Fruit fly (Drosophila melanogaster) whole organism, embryonic: ENCODE data around the gene CG6028.
A peak's percentile ranks its signal among the peaks of the same experiment; 100 is the strongest.

Experiments
- Abd-B ChIP-seq: fragments of 200-800 bp; sonication (Bioruptor generic); optimal IDR thresholded peaks from 2 replicates; lab custom pipeline; 2018; ENCODE audit warnings: missing biosample characterization, mild to moderate bottlenecking, missing genetic modification characterization, moderate library complexity
- Atf-2 ChIP-seq: fragments of 200-800 bp; sonication (Bioruptor generic); optimal IDR thresholded peaks from 2 replicates; lab custom pipeline; 2016; ENCODE audit warnings: missing biosample characterization, missing genetic modification characterization
- Atf6 ChIP-seq: fragments of 200-800 bp; sonication (Bioruptor generic); IDR thresholded peaks from 2 replicates; pipeline ENCODE4 v1.3.6; 2022; ENCODE audit warnings: missing biosample characterization, missing genetic modification characterization
- Bgb ChIP-seq: fragments of 200-800 bp; sonication (Bioruptor generic); IDR thresholded peaks from 2 replicates; pipeline ENCODE4 v1.3.6; 2022; ENCODE audit warnings: missing biosample characterization, missing genetic modification characterization; ENCODE audit not compliant: partially characterized antibody
- CG11504 ChIP-seq: fragments of 200-800 bp; sonication (Bioruptor generic); optimal IDR thresholded peaks from 3 replicates; lab custom pipeline; 2019; ENCODE audit warnings: missing biosample characterization, mild to moderate bottlenecking, missing genetic modification characterization, moderate library complexity
- CG11560 ChIP-seq: fragments of 200-800 bp; sonication (Bioruptor generic); IDR thresholded peaks from 3 replicates; pipeline ENCODE4 v1.3.6; 2022; ENCODE audit warnings: missing biosample characterization, missing genetic modification characterization
- CG12071 ChIP-seq: fragments of 200-800 bp; sonication (Bioruptor generic); optimal IDR thresholded peaks from 3 replicates; lab custom pipeline; 2018; ENCODE audit warnings: missing biosample characterization, mild to moderate bottlenecking, missing genetic modification characterization
- CG12155 ChIP-seq: fragments of 200-800 bp; sonication (Bioruptor generic); optimal IDR thresholded peaks from 3 replicates; lab custom pipeline; 2016; ENCODE audit warnings: missing biosample characterization, missing genetic modification characterization
- CG12942 ChIP-seq: fragments of 200-800 bp; sonication (Bioruptor generic); optimal IDR thresholded peaks from 3 replicates; lab custom pipeline; 2016; ENCODE audit warnings: missing biosample characterization, missing genetic modification characterization
- CG13424 ChIP-seq: fragments of 200-800 bp; sonication (Bioruptor generic); optimal IDR thresholded peaks from 2 replicates; lab custom pipeline; 2019; ENCODE audit warnings: missing biosample characterization, mild to moderate bottlenecking, missing genetic modification characterization, moderate library complexity
- CG14860 ChIP-seq: fragments of 200-800 bp; sonication (Bioruptor generic); IDR thresholded peaks from 3 replicates; pipeline ENCODE4 v1.3.6; 2022; ENCODE audit warnings: missing biosample characterization, missing genetic modification characterization; ENCODE audit not compliant: partially characterized antibody
- CG15269 ChIP-seq: fragments of 200-800 bp; sonication (Bioruptor generic); optimal IDR thresholded peaks from 2 replicates; lab custom pipeline; 2018; ENCODE audit warnings: missing biosample characterization, mild to moderate bottlenecking, missing genetic modification characterization, moderate library complexity
- CG17385 ChIP-seq: fragments of 200-800 bp; sonication (Bioruptor generic); optimal IDR thresholded peaks from 3 replicates; lab custom pipeline; 2018; ENCODE audit warnings: missing biosample characterization, mild to moderate bottlenecking, missing genetic modification characterization
- CG17829 ChIP-seq: fragments of 200-800 bp; optimal IDR thresholded peaks from 2 replicates; lab custom pipeline; 2019; ENCODE audit warnings: missing biosample characterization, mild to moderate bottlenecking, missing genetic modification characterization, moderate library complexity
- CG18619 ChIP-seq: fragments of 200-800 bp; sonication (Bioruptor generic); optimal IDR thresholded peaks from 3 replicates; lab custom pipeline; 2017; ENCODE audit warnings: missing biosample characterization, mild to moderate bottlenecking, missing genetic modification characterization
- CG2875 ChIP-seq: fragments of 200-800 bp; sonication (Bioruptor generic); optimal IDR thresholded peaks from 2 replicates; lab custom pipeline; 2017; ENCODE audit warnings: missing biosample characterization, mild to moderate bottlenecking, missing genetic modification characterization, missing genetic modification reagents
- CG3065 ChIP-seq: fragments of 200-800 bp; sonication (Bioruptor generic); optimal IDR thresholded peaks from 2 replicates; lab custom pipeline; 2016; ENCODE audit warnings: missing biosample characterization, missing genetic modification characterization
- CG42726 ChIP-seq: fragments of 200-800 bp; sonication (Bioruptor generic); IDR thresholded peaks from 2 replicates; pipeline ENCODE4 v1.3.6; 2022; ENCODE audit warnings: missing biosample characterization, missing genetic modification characterization; ENCODE audit not compliant: partially characterized antibody
- CG43689 ChIP-seq: fragments of 200-800 bp; sonication (Bioruptor generic); IDR thresholded peaks from 2 replicates; pipeline ENCODE4 v1.3.6; 2022; ENCODE audit warnings: missing biosample characterization, missing genetic modification characterization
- CG7372 ChIP-seq: fragments of 200-800 bp; sonication (Bioruptor generic); IDR thresholded peaks from 2 replicates; pipeline ENCODE4 v1.3.6; 2022; ENCODE audit warnings: missing biosample characterization, missing genetic modification characterization
- CG7987 ChIP-seq: fragments of 200-800 bp; sonication (Bioruptor generic); optimal IDR thresholded peaks from 2 replicates; lab custom pipeline; 2018; ENCODE audit warnings: missing biosample characterization, mild to moderate bottlenecking, missing genetic modification characterization, moderate library complexity
- Dad ChIP-seq: fragments of 200-800 bp; sonication (Bioruptor generic); optimal IDR thresholded peaks from 3 replicates; lab custom pipeline; 2016; ENCODE audit warnings: missing biosample characterization, missing genetic modification characterization
- Dbx ChIP-seq: fragments of 200-800 bp; sonication (Bioruptor generic); IDR thresholded peaks from 3 replicates; pipeline ENCODE4 v1.3.6; 2022; ENCODE audit warnings: missing biosample characterization, missing genetic modification characterization
- Hr3 ChIP-seq: fragments of 200-800 bp; sonication (Bioruptor generic); optimal IDR thresholded peaks from 3 replicates; lab custom pipeline; 2016; ENCODE audit warnings: missing biosample characterization, missing genetic modification characterization
- Lim3 ChIP-seq: fragments of 200-800 bp; sonication (Bioruptor generic); IDR thresholded peaks from 2 replicates; pipeline ENCODE4 v1.3.6; 2022; ENCODE audit warnings: missing biosample characterization, missing genetic modification characterization
- MTF-1 ChIP-seq: fragments of 200-800 bp; sonication (Bioruptor generic); optimal IDR thresholded peaks from 2 replicates; lab custom pipeline; 2018; ENCODE audit warnings: missing biosample characterization, mild to moderate bottlenecking, missing genetic modification characterization, borderline replicate concordance
- NC2β ChIP-seq: fragments of 200-800 bp; sonication (Bioruptor generic); optimal IDR thresholded peaks from 2 replicates; lab custom pipeline; 2016; ENCODE audit warnings: missing biosample characterization, missing genetic modification characterization
- NFAT ChIP-seq: fragments of 200-800 bp; sonication (Bioruptor generic); IDR thresholded peaks from 2 replicates; pipeline ENCODE4 v1.3.6; 2022; ENCODE audit warnings: missing biosample characterization, missing genetic modification characterization
- Nf-YA ChIP-seq: fragments of 200-800 bp; sonication (Bioruptor generic); IDR thresholded peaks from 2 replicates; pipeline ENCODE4 v1.3.6; 2022; ENCODE audit warnings: missing biosample characterization, missing genetic modification characterization
- Usf ChIP-seq: fragments of 200-800 bp; sonication (Bioruptor generic); optimal IDR thresholded peaks from 2 replicates; lab custom pipeline; 2017; ENCODE audit warnings: missing genotype, missing biosample characterization, missing genetic modification characterization
- Xrp1 ChIP-seq: fragments of 200-800 bp; sonication (Bioruptor generic); IDR thresholded peaks from 2 replicates; pipeline ENCODE4 v1.3.6; 2022; ENCODE audit warnings: missing biosample characterization, missing genetic modification characterization
- YL-1 ChIP-seq: fragments of 200-800 bp; sonication (Bioruptor generic); optimal IDR thresholded peaks from 3 replicates; lab custom pipeline; 2017; ENCODE audit warnings: missing biosample characterization, mild to moderate bottlenecking, missing genetic modification characterization
- abd-A ChIP-seq: fragments of 200-800 bp; sonication (Bioruptor generic); optimal IDR thresholded peaks from 3 replicates; lab custom pipeline; 2019; ENCODE audit warnings: missing biosample characterization, mild to moderate bottlenecking, missing genetic modification characterization, moderate library complexity
- crc ChIP-seq: fragments of 200-800 bp; sonication (Bioruptor generic); optimal IDR thresholded peaks from 2 replicates; lab custom pipeline; 2016; ENCODE audit warnings: missing biosample characterization, missing genetic modification characterization
- croc ChIP-seq: fragments of 200-800 bp; sonication (Bioruptor generic); conservative IDR thresholded peaks from 3 replicates; pipeline ENCODE4 v1.3.6; 2022; ENCODE audit warnings: missing biosample characterization, missing genetic modification characterization
- fd3F ChIP-seq: fragments of 200-800 bp; sonication (Bioruptor generic); optimal IDR thresholded peaks from 2 replicates; lab custom pipeline; 2018; ENCODE audit warnings: missing biosample characterization, mild to moderate bottlenecking, missing genetic modification characterization, moderate library complexity
- gro ChIP-seq: fragments of 200-800 bp; sonication (Bioruptor generic); optimal IDR thresholded peaks from 2 replicates; lab custom pipeline; 2016; ENCODE audit warnings: missing biosample characterization, missing genetic modification characterization
- hkb ChIP-seq, 2 experiments: fragments of 200-800 bp in 1 of 2; fragments of >200 bp in 1 of 2; sonication (Bioruptor generic) in 1 of 2; IDR thresholded peaks in 1 of 2; optimal IDR thresholded peaks in 1 of 2; 2 replicates each; pipeline versions ENCODE4 v1.3.6 to Lab custom; 2017 to 2022; ENCODE audit warnings: missing biosample characterization in 1 of 2, missing genetic modification characterization in 1 of 2
- inv ChIP-seq: fragments of 200-800 bp; sonication (Bioruptor generic); IDR thresholded peaks from 2 replicates; pipeline ENCODE4 v1.3.6; 2022; ENCODE audit warnings: missing biosample characterization, missing genetic modification characterization; ENCODE audit not compliant: partially characterized antibody
- jigr1 ChIP-seq: fragments of 200-800 bp; sonication (Bioruptor generic); IDR thresholded peaks from 3 replicates; pipeline ENCODE4 v1.3.6; 2022; ENCODE audit warnings: missing biosample characterization, missing genetic modification characterization
- klu ChIP-seq: fragments of 200-800 bp; sonication (Bioruptor generic); IDR thresholded peaks from 2 replicates; pipeline ENCODE4 v1.3.6; 2022; ENCODE audit warnings: missing biosample characterization, missing genetic modification characterization
- lilli ChIP-seq: fragments of 200-800 bp; sonication (Bioruptor generic); optimal IDR thresholded peaks from 3 replicates; lab custom pipeline; 2016; ENCODE audit warnings: missing biosample characterization, missing genetic modification characterization
- mirr ChIP-seq: fragments of 200-800 bp; sonication (Bioruptor generic); optimal IDR thresholded peaks from 3 replicates; lab custom pipeline; 2018; ENCODE audit warnings: missing biosample characterization, mild to moderate bottlenecking, missing genetic modification characterization
- pnt ChIP-seq: fragments of 200-800 bp; sonication (Bioruptor generic); optimal IDR thresholded peaks from 3 replicates; lab custom pipeline; 2016; ENCODE audit warnings: missing biosample characterization, missing genetic modification characterization
- sens-2 ChIP-seq: fragments of 200-800 bp; sonication (Bioruptor generic); IDR thresholded peaks from 2 replicates; pipeline ENCODE4 v1.3.6; 2022; ENCODE audit warnings: missing biosample characterization, missing genetic modification characterization
- sima ChIP-seq: fragments of 200-800 bp; sonication (Bioruptor generic); optimal IDR thresholded peaks from 2 replicates; lab custom pipeline; 2016; ENCODE audit warnings: missing biosample characterization, missing genetic modification characterization
- sug ChIP-seq: fragments of 200-800 bp; optimal IDR thresholded peaks from 2 replicates; lab custom pipeline; 2019; ENCODE audit warnings: missing biosample characterization, mild to moderate bottlenecking, missing genetic modification characterization, moderate library complexity
- toy ChIP-seq: fragments of 200-800 bp; sonication (Bioruptor generic); IDR thresholded peaks from 2 replicates; pipeline ENCODE4 v1.3.6; 2022; ENCODE audit warnings: missing biosample characterization, missing genetic modification characterization
- ttk ChIP-seq: fragments of 200-800 bp; sonication (Bioruptor generic); IDR thresholded peaks from 2 replicates; pipeline ENCODE4 v2.1.2; 2022; ENCODE audit warnings: missing biosample characterization, missing genetic modification characterization
- twi ChIP-seq: fragments of 200-800 bp; optimal IDR thresholded peaks from 2 replicates; lab custom pipeline; 2019; ENCODE audit warnings: missing biosample characterization, mild to moderate bottlenecking, missing genetic modification characterization, moderate library complexity
- vfl ChIP-seq: fragments of 200-800 bp; sonication (Bioruptor generic); optimal IDR thresholded peaks from 2 replicates; lab custom pipeline; 2016; ENCODE audit warnings: missing biosample characterization, missing genetic modification characterization
- zf30C ChIP-seq: fragments of 200-800 bp; sonication (Bioruptor generic); optimal IDR thresholded peaks from 3 replicates; lab custom pipeline; 2018; ENCODE audit warnings: missing biosample characterization, mild to moderate bottlenecking, missing genetic modification characterization

Gene CG6028

dm6 chr3R:22042982-22043381 is 17.7 kb upstream of the CG6028 start:
- no peak for TF ChIP-seq CG7987 (GFP tag; lab: Kevin White, UChicago)
- no peak for TF ChIP-seq vfl (GFP tag; lab: Kevin White, UChicago)
- TF ChIP-seq CG15269 (tag; lab: Kevin White, UChicago) = no peak
- TF ChIP-seq CG7372 = no peak
- TF ChIP-seq CG2875 = no peak
- TF ChIP-seq CG11504 (tag; lab: Kevin White, UChicago) = no peak
- TF ChIP-seq CG12071 (GFP tag; lab: Kevin White, UChicago) = no peak
- TF ChIP-seq Xrp1 (GFP tag; lab: Robert Waterston, UW) = no peak
- no peak for TF ChIP-seq CG17829 (tag; lab: Kevin White, UChicago)
- no peak for TF ChIP-seq MTF-1 (GFP tag; lab: Kevin White, UChicago)
- no peak for TF ChIP-seq CG17385 (GFP tag; lab: Kevin White, UChicago)
- no peak for TF ChIP-seq CG13424 (tag; lab: Kevin White, UChicago)
- TF ChIP-seq CG18619 = no peak
- TF ChIP-seq Bgb = no peak
- TF ChIP-seq ttk = 0 out of 2 replicates have a peak, but pooled peaks have one; percentile 13
- no peak for TF ChIP-seq Nf-YA (GFP tag; lab: Robert Waterston, UW)
- TF ChIP-seq NFAT (GFP tag; lab: Robert Waterston, UW) = no peak
- 0 out of 2 replicates have a peak, but pooled peaks have one; percentile 12 for TF ChIP-seq Atf6 (GFP tag; lab: Robert Waterston, UW)
- no peak for TF ChIP-seq mirr (GFP tag; lab: Kevin White, UChicago)
- TF ChIP-seq sima (GFP tag; lab: Kevin White, UChicago) = no peak
- no peak for TF ChIP-seq CG12942
- no peak for TF ChIP-seq twi (tag; lab: Kevin White, UChicago)
- TF ChIP-seq fd3F (GFP tag; lab: Kevin White, UChicago) = no peak
- no peak for TF ChIP-seq NC2β
- TF ChIP-seq YL-1 (GFP tag; lab: Kevin White, UChicago) = no peak
- TF ChIP-seq sens-2 = no peak
- no peak for TF ChIP-seq CG43689
- no peak for TF ChIP-seq hkb (optimal IDR thresholded peaks at IDR 0.05; lab: Kevin White, UChicago)
- TF ChIP-seq hkb (GFP tag; IDR thresholded peaks at IDR 0.05; lab: Robert Waterston, UW) = no peak
- no peak for TF ChIP-seq abd-A
- TF ChIP-seq gro (GFP tag; lab: Kevin White, UChicago) = no peak
- no peak for TF ChIP-seq Usf (GFP tag; lab: Kevin White, UChicago)
- no peak for TF ChIP-seq lilli (GFP tag; lab: Kevin White, UChicago)
- TF ChIP-seq Lim3 (GFP tag; lab: Robert Waterston, UW) = no peak
- no peak for TF ChIP-seq pnt (GFP tag; lab: Kevin White, UChicago)
- no peak for TF ChIP-seq crc
- TF ChIP-seq Dad (GFP tag; lab: Kevin White, UChicago) = no peak
- TF ChIP-seq Dbx (GFP tag; lab: Robert Waterston, UW) = no peak
- TF ChIP-seq CG42726 = no peak
- no peak for TF ChIP-seq croc
- no peak for TF ChIP-seq CG3065 (GFP tag; lab: Kevin White, UChicago)
- no peak for TF ChIP-seq CG11560 (tag; lab: Robert Waterston, UW)
- TF ChIP-seq jigr1 (GFP tag; lab: Robert Waterston, UW) = no peak
- TF ChIP-seq sug (tag; lab: Kevin White, UChicago) = no peak
- TF ChIP-seq CG12155 (GFP tag; lab: Kevin White, UChicago) = no peak
- no peak for TF ChIP-seq Atf-2
- TF ChIP-seq CG14860 = 0 out of 3 replicates have a peak, but pooled peaks have one; percentile 31
- no peak for TF ChIP-seq inv (GFP tag; lab: Robert Waterston, UW)
- no peak for TF ChIP-seq Hr3 (GFP tag; lab: Kevin White, UChicago)
- TF ChIP-seq klu = no peak
- TF ChIP-seq Abd-B (GFP tag; lab: Kevin White, UChicago) = no peak
- no peak for TF ChIP-seq zf30C
- no peak for TF ChIP-seq toy (GFP tag; lab: Robert Waterston, UW)
